Worm (Caenorhabditis elegans): ENCODE data around the gene ZC443.1.

- TF ChIP-seq klf-2 (GFP tag; conservative IDR thresholded peaks at IDR 0.05) (no peak), cog-1 (tag; optimal IDR thresholded peaks at IDR 0.05) (no peak), T22C8.4 (GFP tag; IDR thresholded peaks at IDR 0.05) (no peak), ztf-23 (GFP tag; IDR thresholded peaks at IDR 0.05) (no peak), flt-1 (GFP tag; IDR thresholded peaks at IDR 0.05) (no peak)
These were observed 8.6 kb upstream of the ZC443.1 start for ce11 chrV:12818486-12818885.

Measured in whole organism, midembryonic.